Worm (Caenorhabditis elegans): Measurements from ENCODE around the gene dos-1.

DNA sequence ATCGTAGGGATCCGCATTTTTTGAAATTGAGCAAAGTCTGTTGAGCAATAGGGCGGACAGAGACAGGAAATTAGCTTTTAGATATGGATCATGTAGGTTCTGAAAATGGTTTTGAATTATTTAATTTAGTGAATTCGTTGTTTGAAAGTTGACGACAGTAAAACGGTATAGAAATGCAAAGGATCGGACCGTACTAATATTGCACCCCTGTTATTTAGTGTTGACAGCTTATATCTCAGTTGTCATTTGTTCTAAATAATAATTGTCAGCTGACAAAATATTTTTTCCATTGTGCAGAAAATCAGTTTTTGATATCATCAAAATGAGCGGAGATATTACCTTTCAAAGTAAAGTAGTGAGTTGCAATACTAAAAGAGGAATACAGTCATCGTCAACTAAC, 32.4 kb upstream of the dos-1 start, which contains the start of gene lin-12:
- no peak for TF ChIP-seq elt-3 (tag; optimal IDR thresholded peaks at IDR 0.05)
- TF ChIP-seq sox-4 (tag; optimal IDR thresholded peaks at IDR 0.05), result no peak
- TF ChIP-seq lsy-2 (tag; optimal IDR thresholded peaks at IDR 0.05), result no peak
- TF ChIP-seq unc-62 (GFP tag; optimal IDR thresholded peaks at IDR 0.05), result no peak
- no peak for TF ChIP-seq C16A3.4 (tag; optimal IDR thresholded peaks at IDR 0.05)
- TF ChIP-seq snpc-4 (tag; optimal IDR thresholded peaks at IDR 0.05), result no peak
- no peak for TF ChIP-seq ztf-11 (tag; optimal IDR thresholded peaks at IDR 0.05)
- no peak for TF ChIP-seq pqm-1 (tag; optimal IDR thresholded peaks at IDR 0.05)
